Fruit fly (Drosophila melanogaster): ENCODE data around the gene primo-2.

primo-2 gene

dm6 chr3R:13705292-13705885 lies 6.2 kb downstream of the primo-2 start, which contains the start of gene Adgf-D:
Gene Adgf-D (minus strand): TSS chr3R:13705402.
- peak; percentile 65 for TF ChIP-seq CG34376 (GFP tag; optimal IDR thresholded peaks at IDR 0.05)
- 0 out of 2 replicates have a peak, but pooled peaks have one; percentile 17 for TF ChIP-seq NFAT (GFP tag; IDR thresholded peaks at IDR 0.05)
- peak; percentile 92 for TF ChIP-seq Ets65A (GFP tag)
- peak; percentile 69 for TF ChIP-seq sens (GFP tag)
- TF ChIP-seq CG10274 (GFP tag; optimal IDR thresholded peaks at IDR 0.05) = peak; percentile 90
- TF ChIP-seq ttk (GFP tag; IDR thresholded peaks at IDR 0.05) = no peak
- TF ChIP-seq ap (GFP tag; IDR thresholded peaks at IDR 0.05) = no peak
- 0 out of 2 replicates have a peak, but pooled peaks have one; percentile 16 for TF ChIP-seq gsb (GFP tag; IDR thresholded peaks at IDR 0.05)
- 0 out of 3 replicates have a peak, but pooled peaks have one; percentile 21 for TF ChIP-seq dysf (GFP tag; IDR thresholded peaks at IDR 0.05)
- no peak for TF ChIP-seq CG17829 (tag; optimal IDR thresholded peaks at IDR 0.05)
- TF ChIP-seq CG11456 (GFP tag; IDR thresholded peaks at IDR 0.05) = 0 out of 3 replicates have a peak, but pooled peaks have one; percentile 34
- no peak for TF ChIP-seq prd (optimal IDR thresholded peaks at IDR 0.05)
- peak; percentile 34; the same call in 1 of the 3 replicates for TF ChIP-seq prd (GFP tag; IDR thresholded peaks at IDR 0.05)
- TF ChIP-seq Rfx (GFP tag; IDR thresholded peaks at IDR 0.05) = peak; percentile 26; the same call in 1 of the 2 replicates
- TF ChIP-seq Med (GFP tag) = peak; percentile 10
- TF ChIP-seq run (tag; optimal IDR thresholded peaks at IDR 0.05) = no peak
- 0 out of 4 replicates have a peak, but pooled peaks have one; percentile 48 for TF ChIP-seq chinmo (GFP tag; IDR thresholded peaks at IDR 0.05; ENCODE audit: partially characterized antibody)

dm6 chr3R:13700738-13701137 lies 10.9 kb downstream of the primo-2 start, which contains the start of gene f-cup:
Gene f-cup (minus strand): TSS chr3R:13700838.
- TF ChIP-seq Hsf (GFP tag; optimal IDR thresholded peaks at IDR 0.05) (no peak), stwl (tag; optimal IDR thresholded peaks at IDR 0.05) (no peak), sens (GFP tag) (peak; percentile 33), kni (GFP tag; optimal IDR thresholded peaks at IDR 0.05) (no peak)

- TF ChIP-seq CG7963 (GFP tag; IDR thresholded peaks at IDR 0.05; ENCODE audit: partially characterized antibody) = no peak
- no peak for TF ChIP-seq Vsx1 (GFP tag; optimal IDR thresholded peaks at IDR 0.05)
- no peak for TF ChIP-seq Aef1 (GFP tag; IDR thresholded peaks at IDR 0.05)
- TF ChIP-seq chif (GFP tag; optimal IDR thresholded peaks at IDR 0.05) = no peak
- TF ChIP-seq Med (GFP tag) = peak; percentile 68
- no peak for TF ChIP-seq CG6765 (GFP tag; optimal IDR thresholded peaks at IDR 0.05)
These were observed 11.4 kb downstream of the primo-2 start, which contains the start of gene ninaB for dm6 chr3R:13700192-13700591. Gene ninaB (plus strand): TSS chr3R:13700565.

- no peak for TF ChIP-seq CG3407 (GFP tag; optimal IDR thresholded peaks at IDR 0.05)
- peak; percentile 72 for TF ChIP-seq Med (GFP tag)
- TF ChIP-seq CG2116 (GFP tag; optimal IDR thresholded peaks at IDR 0.05) = peak; percentile 80
- TF ChIP-seq CG2678 (tag; optimal IDR thresholded peaks at IDR 0.05) = no peak
- TF ChIP-seq MBD-R2 (GFP tag; IDR thresholded peaks at IDR 0.05) = peak; percentile 86
- peak; percentile 31 for TF ChIP-seq Dp (GFP tag; optimal IDR thresholded peaks at IDR 0.05)
- TF ChIP-seq E2f2 (GFP tag; IDR thresholded peaks at IDR 0.05) = peak; percentile 48
- TF ChIP-seq cg (GFP tag; optimal IDR thresholded peaks at IDR 0.05) = no peak
- TF ChIP-seq pzg (GFP tag; optimal IDR thresholded peaks at IDR 0.05) = peak; percentile 34
- peak; percentile 83 for TF ChIP-seq CG10462 (GFP tag; optimal IDR thresholded peaks at IDR 0.05)
- TF ChIP-seq CG16815 (GFP tag; optimal IDR thresholded peaks at IDR 0.05) = no peak
- TF ChIP-seq crp (GFP tag; optimal IDR thresholded peaks at IDR 0.05) = peak; percentile 41 to 92
- TF ChIP-seq hbn (GFP tag; IDR thresholded peaks at IDR 0.05; ENCODE audit: partially characterized antibody) = 0 out of 2 replicates have a peak, but pooled peaks have one; percentile 28
- peak; percentile 37 for TF ChIP-seq stwl (tag; optimal IDR thresholded peaks at IDR 0.05)
- TF ChIP-seq hth (optimal IDR thresholded peaks at IDR 0.05) = no peak
- peak; percentile 3 for TF ChIP-seq sens (GFP tag)
- TF ChIP-seq dati (GFP tag; IDR thresholded peaks at IDR 0.05) = no peak
- no peak for TF ChIP-seq jing (GFP tag; optimal IDR thresholded peaks at IDR 0.05)
- peak; percentile 96 for TF ChIP-seq CG8388 (GFP tag; optimal IDR thresholded peaks at IDR 0.05)
- TF ChIP-seq Dll (GFP tag; IDR thresholded peaks at IDR 0.05; ENCODE audit: partially characterized antibody) = 0 out of 4 replicates have a peak, but pooled peaks have one; percentile 46
- TF ChIP-seq TFAM (GFP tag; optimal IDR thresholded peaks at IDR 0.05) = no peak
- peak; percentile 30 for TF ChIP-seq gfzf (GFP tag; optimal IDR thresholded peaks at IDR 0.05)
- 0 out of 2 replicates have a peak, but pooled peaks have one; percentile 17 for TF ChIP-seq nerfin-2 (GFP tag; IDR thresholded peaks at IDR 0.05; ENCODE audit: partially characterized antibody)
These were observed 12.3 kb downstream of the primo-2 start for dm6 chr3R:13699350-13699749.

Data from whole organism, embryonic.